Fruit fly (Drosophila melanogaster) S2 (cell line): Measurements from ENCODE around the gene Sec71.

Experiments used
- CG8478 ChIP-seq: fragments of >200 bp; optimal IDR thresholded peaks from 2 replicates; lab custom pipeline; 2018
- CTCF ChIP-seq, 2 experiments: fragments of >200 bp; optimal IDR thresholded peaks; 2 replicates each; lab custom pipeline; 2018

DNA sequence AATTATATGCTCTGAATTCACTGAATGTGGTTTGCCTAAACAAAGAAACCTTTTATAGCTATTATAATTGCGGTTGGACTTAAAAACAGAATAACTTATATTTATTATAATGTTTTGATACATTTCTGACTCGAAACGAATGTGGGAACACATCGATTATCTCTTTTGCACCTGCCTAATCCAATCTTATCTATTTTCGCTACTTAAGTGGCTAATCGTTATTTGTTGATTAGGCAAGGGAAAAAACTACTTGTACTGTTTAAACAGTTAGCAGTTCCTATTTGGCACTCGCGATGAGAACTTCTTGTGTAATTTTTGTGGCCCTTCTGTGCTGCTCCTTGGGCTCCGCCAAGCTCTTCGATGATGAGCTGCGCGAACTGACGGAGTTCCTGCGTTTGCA lies 55.8 kb downstream of the Sec71 start, which contains the start of gene CG7968:
- TF ChIP-seq CG8478 (lab: Kevin White, UChicago) (no peak), CTCF (optimal IDR thresholded peaks at IDR 0.05; lab: Kevin White, UChicago) (no peak)
